Worm (Caenorhabditis elegans): Measurements from ENCODE around the gene C16C10.4.

C16C10.4 gene

DNA sequence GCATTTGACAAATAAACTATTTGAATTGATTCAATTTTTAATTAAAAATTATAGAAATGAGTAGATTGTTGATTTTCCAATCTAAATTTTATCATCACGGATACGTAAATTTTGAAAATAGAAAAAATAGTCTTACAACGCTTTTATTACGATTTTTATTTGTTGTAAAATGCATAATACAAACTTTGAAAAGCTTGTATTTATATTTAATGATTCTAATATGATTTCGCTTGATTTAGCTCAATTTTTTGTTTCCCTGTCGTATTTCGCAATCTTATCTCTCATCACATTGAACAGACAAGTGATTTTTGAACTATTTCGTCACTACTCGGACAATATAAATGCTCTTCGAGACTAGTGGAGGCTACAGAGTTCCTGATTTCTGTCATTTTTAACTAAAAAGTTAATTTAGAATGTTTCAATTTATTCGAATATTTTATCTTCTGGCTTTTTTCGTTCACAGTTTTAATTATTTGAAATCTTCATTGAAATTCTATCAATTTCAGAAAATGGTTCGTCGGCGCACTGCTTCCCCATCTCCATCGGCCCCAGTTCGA lies 19.5 kb upstream of the C16C10.4 start, which contains the start of the genes wht-3 and har-1:
Gene wht-3 (minus strand): TSS at position 51 of the 557 bp plus-strand sequence.
Gene har-1 (plus strand): TSS at position 507 of the 557 bp plus-strand sequence.
- TF ChIP-seq ztf-4 (tag; optimal IDR thresholded peaks at IDR 0.05) (no peak), sma-9 (GFP tag; optimal IDR thresholded peaks at IDR 0.05) (peak; percentile 7), sma-9 (tag; optimal IDR thresholded peaks at IDR 0.05) (no peak), lsy-2 (tag; optimal IDR thresholded peaks at IDR 0.05) (peak in 1 of 2 experiments; percentile 39)

DNA sequence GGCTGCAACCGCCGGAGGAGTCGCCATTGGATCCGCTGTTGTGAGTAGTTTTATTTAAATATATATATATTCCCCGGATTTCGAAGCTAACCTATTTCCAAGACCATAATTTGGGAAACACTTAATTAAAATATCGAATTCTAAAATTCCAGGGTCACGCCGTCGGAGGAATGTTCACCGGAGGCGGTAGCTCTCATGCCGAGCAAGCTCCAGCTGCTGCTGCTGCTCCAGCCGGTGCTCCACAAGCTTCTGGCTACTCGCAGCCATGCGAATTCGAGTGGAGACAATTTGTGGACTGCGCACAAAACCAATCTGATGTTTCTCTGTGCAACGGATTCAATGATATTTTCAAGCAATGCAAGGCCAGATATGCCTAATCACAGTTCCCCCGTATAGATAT lies 18.8 kb upstream of the C16C10.4 start:
- no peak for TF ChIP-seq nhr-77 (tag; optimal IDR thresholded peaks at IDR 0.05)

DNA sequence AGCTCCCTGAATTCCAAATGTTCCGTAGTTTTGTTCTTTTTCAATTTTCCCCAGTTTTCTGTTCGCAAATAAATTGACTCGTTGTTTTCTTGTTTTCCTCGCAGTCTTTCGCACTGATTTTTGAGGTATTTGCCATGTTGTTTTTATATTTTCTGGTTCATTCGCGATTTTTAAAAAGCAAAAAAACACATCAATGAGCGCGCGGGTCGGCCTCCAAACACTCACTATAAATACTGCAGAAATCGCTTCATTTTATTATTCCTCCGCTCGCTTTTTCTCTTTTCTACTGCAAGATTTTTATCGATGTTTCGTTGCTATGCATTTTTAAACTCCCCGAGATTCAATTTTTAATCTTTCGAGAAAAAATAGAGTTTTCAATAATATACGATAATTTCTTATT lies 18.3 kb upstream of the C16C10.4 start:
- TF ChIP-seq nhr-25 (tag; optimal IDR thresholded peaks at IDR 0.05): no peak
- TF ChIP-seq mdl-1 (tag; optimal IDR thresholded peaks at IDR 0.05): no peak
- TF ChIP-seq nhr-10 (tag; optimal IDR thresholded peaks at IDR 0.05): no peak
- TF ChIP-seq dmd-4 (tag; optimal IDR thresholded peaks at IDR 0.05): no peak
- TF ChIP-seq sem-4 (tag; optimal IDR thresholded peaks at IDR 0.05): no peak
- no peak for TF ChIP-seq fos-1 (tag; optimal IDR thresholded peaks at IDR 0.05)
- no peak for TF ChIP-seq zag-1 (tag; optimal IDR thresholded peaks at IDR 0.05)
- TF ChIP-seq nhr-77 (tag; optimal IDR thresholded peaks at IDR 0.05): no peak
- no peak for TF ChIP-seq mbf-1 (tag; optimal IDR thresholded peaks at IDR 0.05)
- no peak for TF ChIP-seq crh-2 (tag; optimal IDR thresholded peaks at IDR 0.05)
- TF ChIP-seq nhr-11 (tag; optimal IDR thresholded peaks at IDR 0.05): no peak

- TF ChIP-seq ztf-11 (tag; optimal IDR thresholded peaks at IDR 0.05) (no peak), nhr-12 (tag; optimal IDR thresholded peaks at IDR 0.05) (no peak), C34F6.9 (tag; optimal IDR thresholded peaks at IDR 0.05) (no peak), nhr-21 (tag; optimal IDR thresholded peaks at IDR 0.05) (no peak), R02D3.7 (tag; optimal IDR thresholded peaks at IDR 0.05) (no peak), unc-55 (GFP tag; optimal IDR thresholded peaks at IDR 0.05) (no peak), ceh-82 (tag; optimal IDR thresholded peaks at IDR 0.05) (no peak), unc-39 (tag; optimal IDR thresholded peaks at IDR 0.05) (no peak), gmeb-1 (tag; optimal IDR thresholded peaks at IDR 0.05) (no peak), ceh-16 (tag; optimal IDR thresholded peaks at IDR 0.05) (no peak), lin-11 (tag; optimal IDR thresholded peaks at IDR 0.05) (no peak), mdl-1 (tag; optimal IDR thresholded peaks at IDR 0.05) (no peak), nhr-129 (tag; optimal IDR thresholded peaks at IDR 0.05) (no peak), fos-1 (tag; optimal IDR thresholded peaks at IDR 0.05) (no peak), nhr-11 (tag; optimal IDR thresholded peaks at IDR 0.05) (no peak)
These were observed 17.8 kb upstream of the C16C10.4 start, which contains the start of gene glod-4 for ce11 chrIII:4153299-4153698. Gene glod-4 (plus strand): TSS chrIII:4153599.

DNA sequence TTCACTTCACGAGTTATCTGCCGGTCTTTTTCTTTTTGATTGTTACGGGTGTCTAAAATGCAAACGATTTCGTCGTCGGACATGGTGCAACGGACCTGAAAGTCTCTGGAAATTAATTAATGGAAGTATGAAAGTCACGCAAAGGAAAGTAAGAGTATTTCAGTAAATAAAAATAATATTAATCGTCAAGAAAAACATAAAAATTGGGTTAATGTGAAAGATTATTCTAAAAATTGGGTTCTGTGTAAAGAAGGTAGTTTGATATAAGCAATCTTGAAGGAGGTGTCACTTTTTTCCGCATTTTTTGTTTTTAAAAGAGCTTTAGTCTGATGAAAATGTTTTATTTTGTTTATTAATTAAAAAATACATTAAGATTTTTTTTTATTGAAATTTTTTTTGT lies 13.8 kb upstream of the C16C10.4 start, which contains the start of gene C16C10.9:
Gene C16C10.9 (minus strand): TSS at position 101 of the 400 bp plus-strand sequence.
- no peak for TF ChIP-seq nhr-6 (tag; optimal IDR thresholded peaks at IDR 0.05)
- TF ChIP-seq Y55F3AM.14 (GFP tag; optimal IDR thresholded peaks at IDR 0.05): no peak
- no peak for TF ChIP-seq ceh-82 (tag; optimal IDR thresholded peaks at IDR 0.05)
- no peak for TF ChIP-seq R02D3.7 (tag; optimal IDR thresholded peaks at IDR 0.05)
- no peak for TF ChIP-seq lin-39 (tag; optimal IDR thresholded peaks at IDR 0.05)
- no peak for TF ChIP-seq lin-11 (tag; optimal IDR thresholded peaks at IDR 0.05)
- TF ChIP-seq sma-3 (GFP tag; optimal IDR thresholded peaks at IDR 0.05): no peak
- no peak for TF ChIP-seq alr-1 (tag; optimal IDR thresholded peaks at IDR 0.05)
- TF ChIP-seq mbf-1 (tag; optimal IDR thresholded peaks at IDR 0.05): no peak
- TF ChIP-seq crh-2 (tag; optimal IDR thresholded peaks at IDR 0.05): no peak
- no peak for TF ChIP-seq nhr-237 (tag; optimal IDR thresholded peaks at IDR 0.05)
- no peak for TF ChIP-seq elt-1 (tag; optimal IDR thresholded peaks at IDR 0.05)

ce11 chrIII:4160937-4161336 lies 10.2 kb upstream of the C16C10.4 start, which contains the start of gene C01G12.16:
Gene C01G12.16 (plus strand): TSS chrIII:4161237.
- TF ChIP-seq unc-55 (GFP tag; optimal IDR thresholded peaks at IDR 0.05): no peak
- TF ChIP-seq lin-13 (GFP tag; optimal IDR thresholded peaks at IDR 0.05): no peak
- TF ChIP-seq blmp-1 (tag; optimal IDR thresholded peaks at IDR 0.05; ENCODE audit: insufficient read depth): no peak
- TF ChIP-seq ZK546.5 (tag; optimal IDR thresholded peaks at IDR 0.05): no peak
- TF ChIP-seq ztf-4 (tag; optimal IDR thresholded peaks at IDR 0.05): no peak
- TF ChIP-seq nhr-10 (tag; optimal IDR thresholded peaks at IDR 0.05): no peak
- no peak for TF ChIP-seq unc-39 (tag; optimal IDR thresholded peaks at IDR 0.05)
- TF ChIP-seq F13H6.1 (tag; optimal IDR thresholded peaks at IDR 0.05): no peak
- TF ChIP-seq nhr-23 (tag; optimal IDR thresholded peaks at IDR 0.05): no peak
- no peak for TF ChIP-seq nhr-77 (tag; optimal IDR thresholded peaks at IDR 0.05)
- TF ChIP-seq fos-1 (tag; optimal IDR thresholded peaks at IDR 0.05): no peak
- no peak for TF ChIP-seq alr-1 (tag; optimal IDR thresholded peaks at IDR 0.05)
- TF ChIP-seq nhr-21 (tag; optimal IDR thresholded peaks at IDR 0.05): no peak
- no peak for TF ChIP-seq ceh-82 (tag; optimal IDR thresholded peaks at IDR 0.05)
- TF ChIP-seq ztf-11 (tag; optimal IDR thresholded peaks at IDR 0.05): no peak
- TF ChIP-seq mdl-1 (tag; optimal IDR thresholded peaks at IDR 0.05): no peak
- TF ChIP-seq elt-1 (tag; optimal IDR thresholded peaks at IDR 0.05): no peak
- no peak for TF ChIP-seq gmeb-1 (tag; optimal IDR thresholded peaks at IDR 0.05)
